Worm (Caenorhabditis elegans) whole organism, young adult: ENCODE data around the gene C46C2.7.

ENCODE experiments used
- F22D6.2 ChIP-seq: sonication (generic microtip); optimal IDR thresholded peaks from 2 replicates; lab custom pipeline; 2016; ENCODE audit warnings: mild to moderate bottlenecking, missing genetic modification characterization, missing compliant biosample characterization
- F52B5.7 ChIP-seq: sonication (generic microtip); optimal IDR thresholded peaks from 2 replicates; lab custom pipeline; 2016; ENCODE audit warnings: mild to moderate bottlenecking, missing genetic modification characterization, missing compliant biosample characterization
- T26A5.8 ChIP-seq: sonication (generic microtip); optimal IDR thresholded peaks from 2 replicates; lab custom pipeline; 2016; ENCODE audit warnings: missing genetic modification characterization, missing compliant biosample characterization
- Y95B8A.8 ChIP-seq: fragments of 200-800 bp; sonication (Bioruptor generic); IDR thresholded peaks from 2 replicates; pipeline ENCODE4 v1.3.6; 2022; ENCODE audit warnings: missing genetic modification reagents, missing genetic modification characterization, missing compliant biosample characterization
- cebp-1 ChIP-seq, 2 experiments: fragments of 200-800 bp in 1 of 2; sonication (Bioruptor generic) in 1 of 2; sonication (generic microtip) in 1 of 2; IDR thresholded peaks in 1 of 2; optimal IDR thresholded peaks in 1 of 2; 2 replicates each; pipeline versions ENCODE4 v1.3.6 to Lab custom; 2017 to 2022; ENCODE audit warnings: missing compliant biosample characterization in 2 of 2, missing genetic modification characterization in 2 of 2, mild to moderate bottlenecking in 1 of 2, missing genetic modification reagents in 1 of 2, moderate library complexity in 1 of 2
- ceh-91 ChIP-seq: fragments of 200-800 bp; sonication (Bioruptor generic); IDR thresholded peaks from 2 replicates; pipeline ENCODE4 v1.3.6; 2022; ENCODE audit warnings: missing genetic modification reagents, missing genetic modification characterization, missing compliant biosample characterization
- dpl-1 ChIP-seq: fragments of 150-350 bp; optimal IDR thresholded peaks from 2 replicates; lab custom pipeline; 2014; ENCODE audit warnings: missing biosample characterization, missing genetic modification reagents, missing genetic modification characterization
- efl-1 ChIP-seq: fragments of 150-350 bp; optimal IDR thresholded peaks from 2 replicates; lab custom pipeline; 2014; ENCODE audit warnings: missing biosample characterization, missing genetic modification reagents, missing genetic modification characterization
- lsy-27 ChIP-seq: sonication (generic microtip); optimal IDR thresholded peaks from 2 replicates; lab custom pipeline; 2017; ENCODE audit warnings: missing genetic modification characterization, mild to moderate bottlenecking, missing compliant biosample characterization, antibody characterized with exemption, missing genotype, borderline replicate concordance; ENCODE audit not compliant: insufficient read depth
- nfya-1 ChIP-seq: sonication (generic microtip); optimal IDR thresholded peaks from 2 replicates; lab custom pipeline; 2017; ENCODE audit warnings: antibody characterized with exemption, missing compliant biosample characterization, missing genetic modification characterization, borderline replicate concordance; ENCODE audit not compliant: insufficient read depth
- nfya-2 ChIP-seq: fragments of 200-800 bp; sonication (Bioruptor generic); IDR thresholded peaks from 2 replicates; pipeline ENCODE4 v1.3.6; 2022; ENCODE audit warnings: missing genetic modification reagents, missing genetic modification characterization, missing compliant biosample characterization
- snpc-1.3 ChIP-seq: sonication (generic microtip); optimal IDR thresholded peaks from 2 replicates; lab custom pipeline; 2017; ENCODE audit warnings: missing genetic modification characterization, mild to moderate bottlenecking, missing compliant biosample characterization, antibody characterized with exemption, moderate library complexity, missing genotype, missing genetic modification reagents; ENCODE audit not compliant: insufficient read depth
- unc-130 ChIP-seq: sonication (generic microtip); optimal IDR thresholded peaks from 2 replicates; lab custom pipeline; 2016; ENCODE audit warnings: missing genetic modification reagents, missing genetic modification characterization, missing compliant biosample characterization

DNA sequence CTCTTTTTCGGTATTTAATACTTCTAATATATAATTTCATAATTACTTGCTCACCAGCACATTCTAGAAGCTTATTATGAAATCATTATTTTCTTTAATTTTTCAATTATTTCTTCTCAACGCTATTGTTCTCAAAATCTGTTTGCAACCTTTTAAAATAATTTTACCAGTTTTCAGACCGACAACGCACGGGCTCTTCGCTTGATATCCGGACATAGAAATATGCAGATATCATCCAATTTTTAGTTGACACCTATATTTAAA is 5.2 kb downstream of the C46C2.7 start, which contains the start of gene wnk-1:
- TF ChIP-seq dpl-1 (GFP tag; lab: Kevin White, UChicago) (no peak), Y95B8A.8 (GFP tag; lab: Robert Waterston, UW) (no peak), efl-1 (GFP tag; lab: Kevin White, UChicago) (no peak), nfya-1 (no peak), T26A5.8 (tag; lab: Kevin White, UChicago) (no peak), unc-130 (GFP tag; lab: Kevin White, UChicago) (no peak), nfya-2 (GFP tag; lab: Robert Waterston, UW) (no peak), F22D6.2 (tag; lab: Kevin White, UChicago) (no peak), snpc-1.3 (tag; lab: Kevin White, UChicago) (no peak), F52B5.7 (tag; lab: Kevin White, UChicago) (no peak), ceh-91 (no peak), lsy-27 (tag; lab: Kevin White, UChicago) (no peak), cebp-1 (GFP tag; IDR thresholded peaks at IDR 0.05; lab: Robert Waterston, UW) (no peak), cebp-1 (tag; optimal IDR thresholded peaks at IDR 0.05; lab: Kevin White, UChicago) (no peak)
